Fruit fly (Drosophila melanogaster) whole organism, embryonic: ENCODE data around the gene Pak.

Experiments used
- Antp ChIP-seq: fragments of 200-800 bp; sonication (Bioruptor generic); optimal IDR thresholded peaks from 3 replicates; lab custom pipeline; 2016; ENCODE audit warnings: missing biosample characterization, missing genetic modification characterization
- CG10147 ChIP-seq: fragments of 200-800 bp; sonication (Bioruptor generic); optimal IDR thresholded peaks from 2 replicates; lab custom pipeline; 2019; ENCODE audit warnings: missing biosample characterization, mild to moderate bottlenecking, missing genetic modification characterization, moderate library complexity
- CG10366 ChIP-seq: fragments of 200-800 bp; sonication (Bioruptor generic); IDR thresholded peaks from 2 replicates; pipeline ENCODE4 v1.3.6; 2022; ENCODE audit warnings: missing biosample characterization, missing genetic modification characterization
- CG11696 ChIP-seq: fragments of 200-800 bp; sonication (Bioruptor generic); IDR thresholded peaks from 2 replicates; pipeline ENCODE4 v1.3.6; 2022; ENCODE audit warnings: missing biosample characterization, missing genetic modification characterization
- CG12104 ChIP-seq: fragments of 200-800 bp; sonication (Bioruptor generic); optimal IDR thresholded peaks from 3 replicates; lab custom pipeline; 2016; ENCODE audit warnings: missing biosample characterization, missing genetic modification characterization
- CG12391 ChIP-seq: fragments of 200-800 bp; sonication (Bioruptor generic); optimal IDR thresholded peaks from 3 replicates; lab custom pipeline; 2018; ENCODE audit warnings: missing biosample characterization, mild to moderate bottlenecking, missing genetic modification characterization, moderate library complexity
- CG13624 ChIP-seq: fragments of 200-800 bp; sonication (Bioruptor generic); optimal IDR thresholded peaks from 2 replicates; lab custom pipeline; 2016; ENCODE audit warnings: missing biosample characterization, missing genetic modification characterization
- CG15011 ChIP-seq: fragments of 200-800 bp; sonication (Bioruptor generic); optimal IDR thresholded peaks from 3 replicates; lab custom pipeline; 2018; ENCODE audit warnings: missing biosample characterization, mild to moderate bottlenecking, missing genetic modification characterization
- CG1602 ChIP-seq: fragments of 200-800 bp; sonication (Bioruptor generic); optimal IDR thresholded peaks from 3 replicates; lab custom pipeline; 2016; ENCODE audit warnings: missing biosample characterization, missing genetic modification characterization
- CG1603 ChIP-seq: fragments of 200-800 bp; sonication (Bioruptor generic); optimal IDR thresholded peaks from 2 replicates; lab custom pipeline; 2019; ENCODE audit warnings: missing biosample characterization, mild to moderate bottlenecking, missing genetic modification characterization, moderate library complexity
- CG31441 ChIP-seq: fragments of 200-800 bp; sonication (Bioruptor generic); IDR thresholded peaks from 2 replicates; pipeline ENCODE4 v1.3.6; 2022; ENCODE audit warnings: missing biosample characterization, missing genetic modification characterization
- CG4730 ChIP-seq: fragments of 200-800 bp; sonication (Bioruptor generic); IDR thresholded peaks from 2 replicates; pipeline ENCODE4 v1.3.6; 2022; ENCODE audit warnings: missing biosample characterization, missing genetic modification characterization
- CG5953 ChIP-seq: fragments of 200-800 bp; sonication (Bioruptor generic); IDR thresholded peaks from 2 replicates; pipeline ENCODE4 v1.3.6; 2022; ENCODE audit warnings: missing biosample characterization, missing genetic modification characterization
- CG7271 ChIP-seq: fragments of 200-800 bp; sonication (Bioruptor generic); optimal IDR thresholded peaks from 2 replicates; lab custom pipeline; 2018; ENCODE audit warnings: missing biosample characterization, mild to moderate bottlenecking, missing genetic modification characterization, moderate library complexity
- CG7839 ChIP-seq: fragments of 200-800 bp; sonication (Bioruptor generic); optimal IDR thresholded peaks from 3 replicates; lab custom pipeline; 2018; ENCODE audit warnings: missing biosample characterization, mild to moderate bottlenecking, missing genetic modification characterization, moderate library complexity
- CG8089 ChIP-seq: fragments of 200-800 bp; sonication (Bioruptor generic); optimal IDR thresholded peaks from 3 replicates; lab custom pipeline; 2016; ENCODE audit warnings: missing biosample characterization, missing genetic modification characterization
- CG8765 ChIP-seq: fragments of 200-800 bp; sonication (Bioruptor generic); IDR thresholded peaks from 2 replicates; pipeline ENCODE4 v1.3.6; 2022; ENCODE audit warnings: missing biosample characterization, missing genetic modification characterization
- CG9727 ChIP-seq: fragments of 200-800 bp; sonication (Bioruptor generic); optimal IDR thresholded peaks from 3 replicates; lab custom pipeline; 2017; ENCODE audit warnings: missing biosample characterization, mild to moderate bottlenecking, missing genetic modification characterization
- Doc3 ChIP-seq: fragments of 200-800 bp; sonication (Bioruptor generic); IDR thresholded peaks from 3 replicates; pipeline ENCODE4 v1.3.6; 2022; ENCODE audit warnings: missing biosample characterization, missing genetic modification characterization; ENCODE audit not compliant: partially characterized antibody
- Dref ChIP-seq: fragments of 200-800 bp; sonication (Bioruptor generic); IDR thresholded peaks from 2 replicates; pipeline ENCODE4 v1.3.6; 2022; ENCODE audit warnings: missing biosample characterization, missing genetic modification characterization
- E2f1 ChIP-seq: fragments of 200-800 bp; sonication (Bioruptor generic); IDR thresholded peaks from 2 replicates; pipeline ENCODE4 v1.3.6; 2022; ENCODE audit warnings: missing biosample characterization, missing genetic modification characterization
- Eip74EF ChIP-seq, 2 experiments: fragments of 200-800 bp in 1 of 2; fragments of >200 bp in 1 of 2; sonication (Bioruptor generic) in 1 of 2; optimal IDR thresholded peaks; 2 replicates each; lab custom pipeline; 2017 to 2019; ENCODE audit warnings: missing biosample characterization in 2 of 2, missing genetic modification characterization in 2 of 2, mild to moderate bottlenecking in 1 of 2, moderate library complexity in 1 of 2
- Fer3 ChIP-seq: fragments of 200-800 bp; sonication (Bioruptor generic); optimal IDR thresholded peaks from 2 replicates; lab custom pipeline; 2018; ENCODE audit warnings: missing biosample characterization, mild to moderate bottlenecking, missing genetic modification characterization, moderate library complexity
- Hr51 ChIP-seq, 2 experiments: fragments of 200-800 bp; sonication (Bioruptor generic); optimal IDR thresholded peaks; 2 replicates in 1 of 2; 3 replicates in 1 of 2; lab custom pipeline; 2016 to 2018; ENCODE audit warnings: missing biosample characterization in 2 of 2, missing genetic modification characterization in 2 of 2, mild to moderate bottlenecking in 1 of 2, moderate library complexity in 1 of 2
- Kr ChIP-seq: fragments of 200-800 bp; sonication (Bioruptor generic); optimal IDR thresholded peaks from 2 replicates; lab custom pipeline; 2017; ENCODE audit warnings: missing biosample characterization, mild to moderate bottlenecking, missing genetic modification characterization
- Oli ChIP-seq: fragments of 200-800 bp; sonication (Bioruptor generic); optimal IDR thresholded peaks from 2 replicates; lab custom pipeline; 2018; ENCODE audit warnings: missing biosample characterization, mild to moderate bottlenecking, missing genetic modification characterization, moderate library complexity
- PHDP ChIP-seq: fragments of 200-800 bp; sonication (Bioruptor generic); optimal IDR thresholded peaks from 3 replicates; lab custom pipeline; 2018; ENCODE audit warnings: missing biosample characterization, mild to moderate bottlenecking, missing genetic modification characterization, moderate library complexity
- Six4 ChIP-seq: fragments of 200-800 bp; sonication (Bioruptor generic); optimal IDR thresholded peaks from 2 replicates; lab custom pipeline; 2016; ENCODE audit warnings: missing biosample characterization, missing genetic modification characterization
- Sox100B ChIP-seq: fragments of 200-800 bp; sonication (Bioruptor generic); optimal IDR thresholded peaks from 3 replicates; lab custom pipeline; 2018; ENCODE audit warnings: missing biosample characterization, mild to moderate bottlenecking, missing genetic modification characterization
- Xbp1 ChIP-seq: fragments of 200-800 bp; sonication (Bioruptor generic); optimal IDR thresholded peaks from 3 replicates; lab custom pipeline; 2016; ENCODE audit warnings: missing biosample characterization, mild to moderate bottlenecking, missing genetic modification characterization
- abd-A ChIP-seq: fragments of 200-800 bp; sonication (Bioruptor generic); optimal IDR thresholded peaks from 3 replicates; lab custom pipeline; 2019; ENCODE audit warnings: missing biosample characterization, mild to moderate bottlenecking, missing genetic modification characterization, moderate library complexity
- ap ChIP-seq: fragments of 200-800 bp; sonication (Bioruptor generic); IDR thresholded peaks from 2 replicates; pipeline ENCODE4 v1.3.6; 2022; ENCODE audit warnings: missing biosample characterization, missing genetic modification characterization
- bigmax ChIP-seq: fragments of 200-800 bp; sonication (Bioruptor generic); optimal IDR thresholded peaks from 2 replicates; lab custom pipeline; 2018; ENCODE audit warnings: missing biosample characterization, mild to moderate bottlenecking, missing genetic modification characterization
- chinmo ChIP-seq: fragments of 200-800 bp; sonication (Bioruptor generic); IDR thresholded peaks from 4 replicates; pipeline ENCODE4 v1.3.6; 2022; ENCODE audit warnings: missing biosample characterization, missing genetic modification characterization; ENCODE audit not compliant: partially characterized antibody
- croc ChIP-seq: fragments of 200-800 bp; sonication (Bioruptor generic); conservative IDR thresholded peaks from 3 replicates; pipeline ENCODE4 v1.3.6; 2022; ENCODE audit warnings: missing biosample characterization, missing genetic modification characterization
- dysf ChIP-seq: fragments of 200-800 bp; sonication (Bioruptor generic); IDR thresholded peaks from 3 replicates; pipeline ENCODE4 v1.3.6; 2022; ENCODE audit warnings: missing biosample characterization, missing genetic modification characterization
- eve ChIP-seq, 2 experiments: fragments of >200 bp; optimal IDR thresholded peaks; 2 replicates each; lab custom pipeline; 2017; ENCODE audit warnings: missing biosample characterization in 2 of 2, missing genetic modification characterization in 2 of 2
- gcm2 ChIP-seq: fragments of 200-800 bp; sonication (Bioruptor generic); optimal IDR thresholded peaks from 2 replicates; lab custom pipeline; 2016; ENCODE audit warnings: missing biosample characterization, missing genetic modification characterization
- gem ChIP-seq: fragments of 200-800 bp; sonication (Bioruptor generic); optimal IDR thresholded peaks from 2 replicates; lab custom pipeline; 2019; ENCODE audit warnings: missing biosample characterization, mild to moderate bottlenecking, missing genetic modification characterization, moderate library complexity
- lbe ChIP-seq: fragments of 200-800 bp; sonication (Bioruptor generic); optimal IDR thresholded peaks from 2 replicates; lab custom pipeline; 2016; ENCODE audit warnings: missing biosample characterization, mild to moderate bottlenecking, missing genetic modification characterization
- nmo ChIP-seq: fragments of 200-800 bp; sonication (Bioruptor generic); optimal IDR thresholded peaks from 2 replicates; lab custom pipeline; 2018; ENCODE audit warnings: missing biosample characterization, mild to moderate bottlenecking, missing genetic modification characterization, moderate library complexity
- odd ChIP-seq: fragments of 200-800 bp; sonication (Bioruptor generic); optimal IDR thresholded peaks from 2 replicates; lab custom pipeline; 2017; ENCODE audit warnings: missing biosample characterization, mild to moderate bottlenecking, missing genetic modification characterization
- pb ChIP-seq: fragments of 200-800 bp; sonication (Bioruptor generic); optimal IDR thresholded peaks from 3 replicates; lab custom pipeline; 2016; ENCODE audit warnings: missing biosample characterization, missing genetic modification characterization
- pnt ChIP-seq: fragments of 200-800 bp; sonication (Bioruptor generic); optimal IDR thresholded peaks from 3 replicates; lab custom pipeline; 2016; ENCODE audit warnings: missing biosample characterization, missing genetic modification characterization
- salm ChIP-seq: fragments of 200-800 bp; sonication (Bioruptor generic); optimal IDR thresholded peaks from 2 replicates; lab custom pipeline; 2018; ENCODE audit warnings: missing biosample characterization, mild to moderate bottlenecking, missing genetic modification characterization
- sens ChIP-seq: fragments of 200-800 bp; sonication (Bioruptor generic); peaks from one replicate; lab custom pipeline; 2016; ENCODE audit warnings: missing biosample characterization, missing genetic modification characterization
- sima ChIP-seq: fragments of 200-800 bp; sonication (Bioruptor generic); optimal IDR thresholded peaks from 2 replicates; lab custom pipeline; 2016; ENCODE audit warnings: missing biosample characterization, missing genetic modification characterization
- sr ChIP-seq: fragments of 200-800 bp; sonication (Bioruptor generic); IDR thresholded peaks from 3 replicates; pipeline ENCODE4 v1.3.6; 2022; ENCODE audit warnings: missing biosample characterization, missing genetic modification characterization
- unpg ChIP-seq: fragments of 200-800 bp; sonication (Bioruptor generic); optimal IDR thresholded peaks from 3 replicates; lab custom pipeline; 2018; ENCODE audit warnings: missing biosample characterization, mild to moderate bottlenecking, missing genetic modification characterization, moderate library complexity
- usp ChIP-seq: fragments of >200 bp; optimal IDR thresholded peaks from 2 replicates; lab custom pipeline; 2017; ENCODE audit warnings: missing biosample characterization, missing genetic modification characterization

Pak gene

dm6 chr3R:6395572-6396295 is 45.0 kb downstream of the Pak start (continued):
- TF ChIP-seq CG8089 (GFP tag; lab: Kevin White, UChicago) (no peak), chinmo (0 out of 4 replicates have a peak, but pooled peaks have one; percentile 15), CG31441 (GFP tag; lab: Robert Waterston, UW) (no peak), Dref (no peak), abd-A (no peak), CG1602 (GFP tag; lab: Kevin White, UChicago) (no peak), CG1603 (tag; lab: Kevin White, UChicago) (peak; percentile 39), CG7839 (tag; lab: Kevin White, UChicago) (no peak), bigmax (no peak), ap (no peak), E2f1 (GFP tag; lab: Robert Waterston, UW) (no peak), CG15011 (no peak), CG12104 (GFP tag; lab: Kevin White, UChicago) (no peak), Antp (no peak), sens (GFP tag; lab: Kevin White, UChicago) (peak; percentile 70), Eip74EF (GFP tag; optimal IDR thresholded peaks at IDR 0.05; lab: Kevin White, UChicago) (peak in 1 of 2 experiments; percentile 49), pb (GFP tag; lab: Kevin White, UChicago) (no peak), CG12391 (tag; lab: Kevin White, UChicago) (peak; percentile 15), sr (GFP tag; lab: Robert Waterston, UW) (no peak), salm (tag; lab: Kevin White, UChicago) (no peak), CG5953 (GFP tag; lab: Robert Waterston, UW) (no peak), CG8765 (GFP tag; lab: Robert Waterston, UW) (no peak), odd (no peak), CG13624 (GFP tag; lab: Kevin White, UChicago) (no peak), Oli (tag; lab: Kevin White, UChicago) (peak; percentile 17), Fer3 (tag; lab: Kevin White, UChicago) (no peak), CG10366 (GFP tag; lab: Robert Waterston, UW) (no peak), sima (GFP tag; lab: Kevin White, UChicago) (no peak), dysf (GFP tag; lab: Robert Waterston, UW) (no peak), Xbp1 (GFP tag; lab: Kevin White, UChicago) (peak; percentile 22), Hr51 (GFP tag; optimal IDR thresholded peaks at IDR 0.05; lab: Kevin White, UChicago) (no peak), pnt (GFP tag; lab: Kevin White, UChicago) (no peak), gem (tag; lab: Kevin White, UChicago) (peak; percentile 45), nmo (GFP tag; lab: Kevin White, UChicago) (peak; percentile 7), CG11696 (GFP tag; lab: Robert Waterston, UW) (no peak), CG10147 (no peak), unpg (peak; percentile 3), lbe (GFP tag; lab: Kevin White, UChicago) (peak; percentile 72), PHDP (tag; lab: Kevin White, UChicago) (no peak), usp (GFP tag; lab: Kevin White, UChicago) (no peak), CG7271 (tag; lab: Kevin White, UChicago) (no peak), gcm2 (no peak), Six4 (GFP tag; lab: Kevin White, UChicago) (no peak), croc (GFP tag; lab: Robert Waterston, UW) (no peak), Sox100B (GFP tag; lab: Kevin White, UChicago) (peak; percentile 38), eve (GFP tag; optimal IDR thresholded peaks at IDR 0.05; lab: Kevin White, UChicago) (peak in 1 of 2 experiments; percentile 16), CG9727 (GFP tag; lab: Kevin White, UChicago) (no peak), CG4730 (GFP tag; lab: Robert Waterston, UW) (no peak), Doc3 (no peak), Kr (GFP tag; lab: Kevin White, UChicago) (no peak)
